Fruit fly (Drosophila melanogaster) whole organism, prepupa: Measurements from ENCODE around the gene CG10064.
A peak's percentile ranks its signal among the peaks of the same experiment; 100 is the strongest.

Experiments used
- Blimp-1 ChIP-seq: fragments of 200-800 bp; sonication (Bioruptor generic); optimal IDR thresholded peaks from 3 replicates; lab custom pipeline; 2017; ENCODE audit warnings: missing biosample characterization, missing genetic modification characterization, mild to moderate bottlenecking, moderate library complexity, missing genetic modification reagents
- CG11294 ChIP-seq: fragments of 200-800 bp; sonication (Bioruptor generic); IDR thresholded peaks from 2 replicates; pipeline ENCODE4 v1.3.6; 2022; ENCODE audit warnings: missing biosample characterization, missing genetic modification characterization
- CG11762 ChIP-seq: fragments of 200-800 bp; sonication (Bioruptor generic); optimal IDR thresholded peaks from 3 replicates; lab custom pipeline; 2016; ENCODE audit warnings: missing biosample characterization, missing genetic modification characterization; ENCODE audit not compliant: insufficient read depth
- CG1621 ChIP-seq: fragments of 200-800 bp; sonication (Bioruptor generic); optimal IDR thresholded peaks from 3 replicates; lab custom pipeline; 2018; ENCODE audit warnings: missing biosample characterization, mild to moderate bottlenecking, missing genetic modification characterization
- CG32006 ChIP-seq: fragments of 200-800 bp; sonication (Bioruptor generic); optimal IDR thresholded peaks from 3 replicates; lab custom pipeline; 2017; ENCODE audit warnings: missing biosample characterization, mild to moderate bottlenecking, missing genetic modification characterization
- CG3919 ChIP-seq: fragments of 200-800 bp; sonication (Bioruptor generic); optimal IDR thresholded peaks from 3 replicates; lab custom pipeline; 2016; ENCODE audit warnings: missing biosample characterization, missing genetic modification characterization
- CG4318 ChIP-seq: fragments of 200-800 bp; sonication (Bioruptor generic); optimal IDR thresholded peaks from 3 replicates; lab custom pipeline; 2017; ENCODE audit warnings: missing biosample characterization, mild to moderate bottlenecking, missing genetic modification characterization
- CG6163 ChIP-seq: fragments of 200-800 bp; sonication (Bioruptor generic); IDR thresholded peaks from 3 replicates; pipeline ENCODE4 v1.3.6; 2022; ENCODE audit warnings: missing biosample characterization, missing genetic modification characterization
- CG6276 ChIP-seq: fragments of 200-800 bp; sonication (Bioruptor generic); optimal IDR thresholded peaks from 2 replicates; lab custom pipeline; 2017; ENCODE audit warnings: missing biosample characterization, mild to moderate bottlenecking, missing genetic modification characterization
- CG6808 ChIP-seq: fragments of 200-800 bp; sonication (Bioruptor generic); optimal IDR thresholded peaks from 3 replicates; lab custom pipeline; 2017; ENCODE audit warnings: missing biosample characterization, missing genetic modification characterization, mild to moderate bottlenecking, moderate library complexity, missing genetic modification reagents
- CG6854 ChIP-seq: fragments of 200-800 bp; sonication (Bioruptor generic); optimal IDR thresholded peaks from 2 replicates; lab custom pipeline; 2017; ENCODE audit warnings: missing biosample characterization, mild to moderate bottlenecking, missing genetic modification characterization
- CG7368 ChIP-seq: fragments of 200-800 bp; sonication (Bioruptor generic); optimal IDR thresholded peaks from 3 replicates; lab custom pipeline; 2016; ENCODE audit warnings: missing biosample characterization, missing genetic modification characterization
- CG8119 ChIP-seq: fragments of 200-800 bp; sonication (Bioruptor generic); IDR thresholded peaks from 3 replicates; pipeline ENCODE4 v1.3.6; 2022; ENCODE audit warnings: missing biosample characterization, missing genetic modification characterization
- CG8319 ChIP-seq: fragments of 200-800 bp; sonication (Bioruptor generic); optimal IDR thresholded peaks from 3 replicates; lab custom pipeline; 2016; ENCODE audit warnings: missing biosample characterization, missing genetic modification characterization
- CG9139 ChIP-seq: fragments of 200-800 bp; sonication (Bioruptor generic); optimal IDR thresholded peaks from 3 replicates; lab custom pipeline; 2017; ENCODE audit warnings: missing biosample characterization, mild to moderate bottlenecking, missing genetic modification characterization
- Eip78C ChIP-seq: fragments of 200-800 bp; sonication (Bioruptor generic); peaks from one replicate; lab custom pipeline; 2016; ENCODE audit warnings: missing biosample characterization, missing genetic modification characterization
- Eip93F ChIP-seq: fragments of 200-800 bp; sonication (Bioruptor generic); optimal IDR thresholded peaks from 2 replicates; lab custom pipeline; 2016; ENCODE audit warnings: missing biosample characterization, mild to moderate bottlenecking, missing genetic modification characterization
- Ets21C ChIP-seq: fragments of 200-800 bp; sonication (Bioruptor generic); optimal IDR thresholded peaks from 3 replicates; lab custom pipeline; 2016; ENCODE audit warnings: missing biosample characterization, missing genetic modification characterization
- Ets96B ChIP-seq: fragments of 200-800 bp; optimal IDR thresholded peaks from 2 replicates; lab custom pipeline; 2019; ENCODE audit warnings: missing biosample characterization, mild to moderate bottlenecking, missing genetic modification characterization, moderate library complexity
- Gug ChIP-seq: fragments of 200-800 bp; sonication (Bioruptor generic); IDR thresholded peaks from 2 replicates; pipeline ENCODE4 v1.3.6; 2022; ENCODE audit warnings: missing biosample characterization, missing genetic modification characterization
- Hr39 ChIP-seq: fragments of 200-800 bp; sonication (Bioruptor generic); optimal IDR thresholded peaks from 2 replicates; lab custom pipeline; 2016; ENCODE audit warnings: missing biosample characterization, missing genetic modification characterization
- Hr4 ChIP-seq: fragments of 200-800 bp; sonication (Bioruptor generic); optimal IDR thresholded peaks from 3 replicates; lab custom pipeline; 2016; ENCODE audit warnings: missing biosample characterization, missing genetic modification characterization
- Lpt ChIP-seq: fragments of 200-800 bp; sonication (Bioruptor generic); optimal IDR thresholded peaks from 3 replicates; lab custom pipeline; 2016; ENCODE audit warnings: missing biosample characterization, missing genetic modification characterization
- OdsH ChIP-seq: fragments of 200-800 bp; sonication (Bioruptor generic); optimal IDR thresholded peaks from 3 replicates; lab custom pipeline; 2016; ENCODE audit warnings: missing biosample characterization, missing genetic modification characterization
- Smox ChIP-seq: fragments of 200-800 bp; sonication (Bioruptor generic); optimal IDR thresholded peaks from 3 replicates; lab custom pipeline; 2016; ENCODE audit warnings: missing biosample characterization, missing genetic modification characterization
- Sox102F ChIP-seq: fragments of 200-800 bp; sonication (Bioruptor generic); optimal IDR thresholded peaks from 2 replicates; lab custom pipeline; 2016; ENCODE audit warnings: missing biosample characterization, mild to moderate bottlenecking, missing genetic modification characterization
- Sox14 ChIP-seq: fragments of 200-800 bp; sonication (Bioruptor generic); optimal IDR thresholded peaks from 3 replicates; lab custom pipeline; 2016; ENCODE audit warnings: missing biosample characterization, missing genetic modification characterization
- achi ChIP-seq: fragments of 200-800 bp; sonication (Bioruptor generic); optimal IDR thresholded peaks from 3 replicates; lab custom pipeline; 2016; ENCODE audit warnings: missing biosample characterization, missing genetic modification characterization
- acj6 ChIP-seq: fragments of 200-800 bp; sonication (Bioruptor generic); optimal IDR thresholded peaks from 3 replicates; lab custom pipeline; 2016; ENCODE audit warnings: missing biosample characterization, missing genetic modification characterization
- cyc ChIP-seq: fragments of 200-800 bp; sonication (Bioruptor generic); optimal IDR thresholded peaks from 3 replicates; lab custom pipeline; 2016; ENCODE audit warnings: missing biosample characterization, missing genetic modification characterization
- dac ChIP-seq: fragments of 200-800 bp; sonication (Bioruptor generic); optimal IDR thresholded peaks from 2 replicates; lab custom pipeline; 2017; ENCODE audit warnings: missing biosample characterization, mild to moderate bottlenecking, missing genetic modification characterization
- eg ChIP-seq: fragments of 200-800 bp; sonication (Bioruptor generic); IDR thresholded peaks from 3 replicates; pipeline ENCODE4 v1.3.6; 2022; ENCODE audit warnings: missing biosample characterization, missing genetic modification characterization
- fkh ChIP-seq: fragments of 200-800 bp; sonication (Bioruptor generic); optimal IDR thresholded peaks from 3 replicates; lab custom pipeline; 2017; ENCODE audit warnings: missing biosample characterization, mild to moderate bottlenecking, missing genetic modification characterization, moderate library complexity
- lz ChIP-seq: fragments of 200-800 bp; sonication (Bioruptor generic); optimal IDR thresholded peaks from 3 replicates; lab custom pipeline; 2016; ENCODE audit warnings: missing biosample characterization, missing genetic modification characterization
- salr ChIP-seq, 2 experiments: fragments of 200-800 bp; sonication (Bioruptor generic); optimal IDR thresholded peaks; 3 replicates each; lab custom pipeline; 2016 to 2018; ENCODE audit warnings: missing biosample characterization in 2 of 2, missing genetic modification characterization in 2 of 2, mild to moderate bottlenecking in 1 of 2
- ss ChIP-seq, 2 experiments: fragments of 200-800 bp; sonication (Bioruptor generic); optimal IDR thresholded peaks; 2 replicates in 1 of 2; 3 replicates in 1 of 2; lab custom pipeline; 2017 to 2018; ENCODE audit warnings: mild to moderate bottlenecking in 2 of 2, missing biosample characterization in 2 of 2, missing genetic modification characterization in 2 of 2, moderate library complexity in 1 of 2
- svp ChIP-seq: fragments of 200-800 bp; sonication (Bioruptor generic); peaks from one replicate; lab custom pipeline; 2016; ENCODE audit warnings: missing biosample characterization, missing genetic modification characterization
- vri ChIP-seq: fragments of 200-800 bp; sonication (Bioruptor generic); optimal IDR thresholded peaks from 3 replicates; lab custom pipeline; 2016; ENCODE audit warnings: missing biosample characterization, mild to moderate bottlenecking, missing genetic modification characterization

Gene CG10064

dm6 chr3L:6943204-6943947 lies 24.3 kb downstream of the CG10064 start (continued):
- TF ChIP-seq Smox (GFP tag; lab: Kevin White, UChicago) (no peak), Sox102F (GFP tag; lab: Kevin White, UChicago) (no peak), CG32006 (GFP tag; lab: Kevin White, UChicago) (peak; percentile 9), Sox14 (GFP tag; lab: Kevin White, UChicago) (no peak), CG8319 (GFP tag; lab: Kevin White, UChicago) (no peak), CG6854 (no peak), acj6 (GFP tag; lab: Kevin White, UChicago) (no peak), svp (no peak)

dm6 chr3L:6942831-6943114 lies 24.9 kb downstream of the CG10064 start, which contains the start of gene tow:
tow (plus strand) TSS chr3L:6942856.
- no peak for TF ChIP-seq CG6808 (GFP tag; lab: Kevin White, UChicago)
- TF ChIP-seq OdsH (GFP tag; lab: Kevin White, UChicago), result no peak
- no peak for TF ChIP-seq salr (GFP tag; optimal IDR thresholded peaks at IDR 0.05; lab: Kevin White, UChicago)
- no peak for TF ChIP-seq CG7368 (GFP tag; lab: Kevin White, UChicago)
- TF ChIP-seq lz (GFP tag; lab: Kevin White, UChicago), result no peak
- no peak for TF ChIP-seq Smox (GFP tag; lab: Kevin White, UChicago)
- no peak for TF ChIP-seq CG8319 (GFP tag; lab: Kevin White, UChicago)
- TF ChIP-seq Hr4 (GFP tag; lab: Kevin White, UChicago), result no peak
- TF ChIP-seq CG3919 (GFP tag; lab: Kevin White, UChicago), result no peak
- TF ChIP-seq Hr39 (GFP tag; lab: Kevin White, UChicago), result no peak
- TF ChIP-seq ss (GFP tag; optimal IDR thresholded peaks at IDR 0.05; lab: Kevin White, UChicago), result no peak
- TF ChIP-seq CG6163 (GFP tag; lab: Robert Waterston, UW), result no peak
- TF ChIP-seq acj6 (GFP tag; lab: Kevin White, UChicago), result no peak
- TF ChIP-seq Ets21C (GFP tag; lab: Kevin White, UChicago), result no peak
- no peak for TF ChIP-seq CG11294 (GFP tag; lab: Robert Waterston, UW)
- no peak for TF ChIP-seq fkh (GFP tag; lab: Kevin White, UChicago)

dm6 chr3L:6942103-6942830 lies 25.4 kb downstream of the CG10064 start:
- no peak for TF ChIP-seq Hr39 (GFP tag; lab: Kevin White, UChicago)
- peak; percentile 21 for TF ChIP-seq Eip78C (GFP tag; lab: Kevin White, UChicago)
- TF ChIP-seq Eip93F (GFP tag; lab: Kevin White, UChicago), result no peak
- no peak for TF ChIP-seq CG6854

- peak; percentile 63 for TF ChIP-seq CG8119
- peak; percentile 73 for TF ChIP-seq eg
- TF ChIP-seq vri (GFP tag; lab: Kevin White, UChicago), result no peak
- peak; percentile 65; the same call in 2 of the 3 replicates for TF ChIP-seq CG6163 (GFP tag; lab: Robert Waterston, UW)
- TF ChIP-seq CG6808 (GFP tag; lab: Kevin White, UChicago), result peak; percentile 11
- TF ChIP-seq Gug, result 0 out of 2 replicates have a peak, but pooled peaks have one; percentile 13
- TF ChIP-seq Blimp-1 (GFP tag; lab: Kevin White, UChicago), result no peak
- TF ChIP-seq dac, result no peak
- TF ChIP-seq ss (GFP tag; optimal IDR thresholded peaks at IDR 0.05; lab: Kevin White, UChicago), result peak in 1 of 2 experiments; percentile 39
- TF ChIP-seq, all 60 proteins: peak for 6
These were observed 32.8 kb downstream of the CG10064 start for dm6 chr3L:6934799-6935318.

dm6 chr3L:6932626-6933025 lies 35.1 kb downstream of the CG10064 start, which contains the start of gene CG14820:
CG14820 (plus strand) TSS chr3L:6932926.
- TF ChIP-seq CG8119, result no peak
- no peak for TF ChIP-seq CG6808 (GFP tag; lab: Kevin White, UChicago)
- no peak for TF ChIP-seq CG9139 (GFP tag; lab: Kevin White, UChicago)
- TF ChIP-seq CG11762 (GFP tag; lab: Kevin White, UChicago), result no peak
- no peak for TF ChIP-seq Eip78C (GFP tag; lab: Kevin White, UChicago)
- TF ChIP-seq CG32006 (GFP tag; lab: Kevin White, UChicago), result no peak
- TF ChIP-seq Smox (GFP tag; lab: Kevin White, UChicago), result no peak
- TF ChIP-seq cyc (GFP tag; lab: Kevin White, UChicago), result no peak
- TF ChIP-seq Ets96B (tag; lab: Kevin White, UChicago), result no peak
- no peak for TF ChIP-seq CG1621
- no peak for TF ChIP-seq CG4318
- TF ChIP-seq CG6276 (GFP tag; lab: Kevin White, UChicago), result no peak
- no peak for TF ChIP-seq CG3919 (GFP tag; lab: Kevin White, UChicago)
- no peak for TF ChIP-seq CG6163 (GFP tag; lab: Robert Waterston, UW)
- no peak for TF ChIP-seq fkh (GFP tag; lab: Kevin White, UChicago)
- no peak for TF ChIP-seq Gug
- TF ChIP-seq achi (GFP tag; lab: Kevin White, UChicago), result no peak
- no peak for TF ChIP-seq Lpt (GFP tag; lab: Kevin White, UChicago)
- no peak for TF ChIP-seq Ets21C (GFP tag; lab: Kevin White, UChicago)
